Fruit fly (Drosophila melanogaster) S2 (cell line): Measurements from ENCODE around the gene Nepl9.

ENCODE experiments used
- CG8478 ChIP-seq: fragments of >200 bp; optimal IDR thresholded peaks from 2 replicates; lab custom pipeline; 2018
- CTCF ChIP-seq, 2 experiments: fragments of >200 bp; optimal IDR thresholded peaks; 2 replicates each; lab custom pipeline; 2018

DNA sequence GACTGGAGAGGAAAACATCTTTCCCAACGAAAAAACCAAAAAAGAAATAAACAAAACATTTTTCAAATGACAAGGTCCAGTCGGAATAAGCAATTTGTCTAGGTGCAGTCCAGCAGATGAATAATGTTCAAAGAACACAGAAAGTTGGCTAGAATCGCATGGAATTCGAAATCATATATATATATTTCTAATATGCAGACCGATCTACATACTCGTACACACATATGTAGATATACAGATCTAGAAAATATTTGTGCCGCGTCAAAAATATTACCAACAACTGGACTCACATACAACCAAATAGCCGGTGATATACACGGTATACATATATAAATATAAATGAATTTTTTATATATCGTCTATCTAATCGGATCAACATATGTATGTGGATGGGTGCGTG is 2.6 kb upstream of the Nepl9 start:
- no peak for TF ChIP-seq CG8478
- no peak for TF ChIP-seq CTCF (optimal IDR thresholded peaks at IDR 0.05; lab: Kevin White, UChicago)
